Fruit fly (Drosophila melanogaster) whole organism, prepupa: Measurements from ENCODE around the gene CG9702.

Source experiments
- CG10669 ChIP-seq: fragments of 200-800 bp; sonication (Bioruptor generic); optimal IDR thresholded peaks from 3 replicates; lab custom pipeline; 2018; ENCODE audit warnings: missing biosample characterization, mild to moderate bottlenecking, missing genetic modification characterization, moderate library complexity
- CG11294 ChIP-seq: fragments of 200-800 bp; sonication (Bioruptor generic); IDR thresholded peaks from 2 replicates; pipeline ENCODE4 v1.3.6; 2022; ENCODE audit warnings: missing biosample characterization, missing genetic modification characterization
- CG11762 ChIP-seq: fragments of 200-800 bp; sonication (Bioruptor generic); optimal IDR thresholded peaks from 3 replicates; lab custom pipeline; 2016; ENCODE audit warnings: missing biosample characterization, missing genetic modification characterization; ENCODE audit not compliant: insufficient read depth
- CG11902 ChIP-seq: fragments of 200-800 bp; sonication (Bioruptor generic); optimal IDR thresholded peaks from 3 replicates; lab custom pipeline; 2016; ENCODE audit warnings: missing biosample characterization, missing genetic modification characterization
- CG15336 ChIP-seq: fragments of 200-800 bp; sonication (Bioruptor generic); IDR thresholded peaks from 2 replicates; pipeline ENCODE4 v1.3.6; 2022; ENCODE audit warnings: missing biosample characterization, missing genetic modification characterization
- CG1621 ChIP-seq: fragments of 200-800 bp; sonication (Bioruptor generic); optimal IDR thresholded peaks from 3 replicates; lab custom pipeline; 2018; ENCODE audit warnings: missing biosample characterization, mild to moderate bottlenecking, missing genetic modification characterization
- CG3032 ChIP-seq: fragments of 200-800 bp; optimal IDR thresholded peaks from 2 replicates; lab custom pipeline; 2019; ENCODE audit warnings: missing biosample characterization, mild to moderate bottlenecking, missing genetic modification characterization, moderate library complexity
- CG31627 ChIP-seq: fragments of 200-800 bp; sonication (Bioruptor generic); optimal IDR thresholded peaks from 3 replicates; lab custom pipeline; 2016; ENCODE audit warnings: missing biosample characterization, missing genetic modification characterization
- CG3919 ChIP-seq: fragments of 200-800 bp; sonication (Bioruptor generic); optimal IDR thresholded peaks from 3 replicates; lab custom pipeline; 2016; ENCODE audit warnings: missing biosample characterization, missing genetic modification characterization
- CG4318 ChIP-seq: fragments of 200-800 bp; sonication (Bioruptor generic); optimal IDR thresholded peaks from 3 replicates; lab custom pipeline; 2017; ENCODE audit warnings: missing biosample characterization, mild to moderate bottlenecking, missing genetic modification characterization
- CG6163 ChIP-seq: fragments of 200-800 bp; sonication (Bioruptor generic); IDR thresholded peaks from 3 replicates; pipeline ENCODE4 v1.3.6; 2022; ENCODE audit warnings: missing biosample characterization, missing genetic modification characterization
- CG6276 ChIP-seq: fragments of 200-800 bp; sonication (Bioruptor generic); optimal IDR thresholded peaks from 2 replicates; lab custom pipeline; 2017; ENCODE audit warnings: missing biosample characterization, mild to moderate bottlenecking, missing genetic modification characterization
- CG6792 ChIP-seq: fragments of 200-800 bp; sonication (Bioruptor generic); optimal IDR thresholded peaks from 3 replicates; lab custom pipeline; 2016; ENCODE audit warnings: missing biosample characterization, missing genetic modification characterization
- CG6808 ChIP-seq: fragments of 200-800 bp; sonication (Bioruptor generic); optimal IDR thresholded peaks from 3 replicates; lab custom pipeline; 2017; ENCODE audit warnings: missing biosample characterization, missing genetic modification characterization, mild to moderate bottlenecking, moderate library complexity, missing genetic modification reagents
- CG7368 ChIP-seq: fragments of 200-800 bp; sonication (Bioruptor generic); optimal IDR thresholded peaks from 3 replicates; lab custom pipeline; 2016; ENCODE audit warnings: missing biosample characterization, missing genetic modification characterization
- CG8632 ChIP-seq: fragments of 200-800 bp; sonication (Bioruptor generic); optimal IDR thresholded peaks from 3 replicates; lab custom pipeline; 2016; ENCODE audit warnings: missing biosample characterization, missing genetic modification characterization
- CG9139 ChIP-seq: fragments of 200-800 bp; sonication (Bioruptor generic); optimal IDR thresholded peaks from 3 replicates; lab custom pipeline; 2017; ENCODE audit warnings: missing biosample characterization, mild to moderate bottlenecking, missing genetic modification characterization
- Eip75B ChIP-seq: fragments of 200-800 bp; sonication (Bioruptor generic); optimal IDR thresholded peaks from 3 replicates; lab custom pipeline; 2016; ENCODE audit warnings: missing biosample characterization, missing genetic modification characterization
- Ets21C ChIP-seq: fragments of 200-800 bp; sonication (Bioruptor generic); optimal IDR thresholded peaks from 3 replicates; lab custom pipeline; 2016; ENCODE audit warnings: missing biosample characterization, missing genetic modification characterization
- Ets96B ChIP-seq: fragments of 200-800 bp; optimal IDR thresholded peaks from 2 replicates; lab custom pipeline; 2019; ENCODE audit warnings: missing biosample characterization, mild to moderate bottlenecking, missing genetic modification characterization, moderate library complexity
- Hr38 ChIP-seq: sonication (Bioruptor generic); optimal IDR thresholded peaks from 2 replicates; lab custom pipeline; 2016; ENCODE audit warnings: missing biosample characterization, missing genetic modification characterization
- Hr4 ChIP-seq: fragments of 200-800 bp; sonication (Bioruptor generic); optimal IDR thresholded peaks from 3 replicates; lab custom pipeline; 2016; ENCODE audit warnings: missing biosample characterization, missing genetic modification characterization
- Lpt ChIP-seq: fragments of 200-800 bp; sonication (Bioruptor generic); optimal IDR thresholded peaks from 3 replicates; lab custom pipeline; 2016; ENCODE audit warnings: missing biosample characterization, missing genetic modification characterization
- Smox ChIP-seq: fragments of 200-800 bp; sonication (Bioruptor generic); optimal IDR thresholded peaks from 3 replicates; lab custom pipeline; 2016; ENCODE audit warnings: missing biosample characterization, missing genetic modification characterization
- Sox102F ChIP-seq: fragments of 200-800 bp; sonication (Bioruptor generic); optimal IDR thresholded peaks from 2 replicates; lab custom pipeline; 2016; ENCODE audit warnings: missing biosample characterization, mild to moderate bottlenecking, missing genetic modification characterization
- Sox15 ChIP-seq: fragments of 200-800 bp; sonication (Bioruptor generic); optimal IDR thresholded peaks from 3 replicates; lab custom pipeline; 2016; ENCODE audit warnings: missing biosample characterization, missing genetic modification characterization
- acj6 ChIP-seq: fragments of 200-800 bp; sonication (Bioruptor generic); optimal IDR thresholded peaks from 3 replicates; lab custom pipeline; 2016; ENCODE audit warnings: missing biosample characterization, missing genetic modification characterization
- cyc ChIP-seq: fragments of 200-800 bp; sonication (Bioruptor generic); optimal IDR thresholded peaks from 3 replicates; lab custom pipeline; 2016; ENCODE audit warnings: missing biosample characterization, missing genetic modification characterization
- dsx ChIP-seq: fragments of 200-800 bp; optimal IDR thresholded peaks from 3 replicates; lab custom pipeline; 2019; ENCODE audit warnings: missing biosample characterization, mild to moderate bottlenecking, missing genetic modification characterization, moderate library complexity; ENCODE audit not compliant: poor library complexity, severe bottlenecking
- eg ChIP-seq: fragments of 200-800 bp; sonication (Bioruptor generic); IDR thresholded peaks from 3 replicates; pipeline ENCODE4 v1.3.6; 2022; ENCODE audit warnings: missing biosample characterization, missing genetic modification characterization
- esn ChIP-seq: fragments of 200-800 bp; sonication (Bioruptor generic); optimal IDR thresholded peaks from 2 replicates; lab custom pipeline; 2016; ENCODE audit warnings: missing biosample characterization, mild to moderate bottlenecking, missing genetic modification characterization, moderate library complexity
- fd85E ChIP-seq: fragments of 200-800 bp; sonication (Bioruptor generic); optimal IDR thresholded peaks from 3 replicates; lab custom pipeline; 2016; ENCODE audit warnings: missing biosample characterization, missing genetic modification characterization
- fkh ChIP-seq: fragments of 200-800 bp; sonication (Bioruptor generic); optimal IDR thresholded peaks from 3 replicates; lab custom pipeline; 2017; ENCODE audit warnings: missing biosample characterization, mild to moderate bottlenecking, missing genetic modification characterization, moderate library complexity
- pdm3 ChIP-seq: fragments of 200-800 bp; sonication (Bioruptor generic); optimal IDR thresholded peaks from 3 replicates; lab custom pipeline; 2016; ENCODE audit warnings: missing biosample characterization, missing genetic modification characterization
- salr ChIP-seq, 2 experiments: fragments of 200-800 bp; sonication (Bioruptor generic); optimal IDR thresholded peaks; 3 replicates each; lab custom pipeline; 2016 to 2018; ENCODE audit warnings: missing biosample characterization in 2 of 2, missing genetic modification characterization in 2 of 2, mild to moderate bottlenecking in 1 of 2
- ss ChIP-seq, 2 experiments: fragments of 200-800 bp; sonication (Bioruptor generic); optimal IDR thresholded peaks; 2 replicates in 1 of 2; 3 replicates in 1 of 2; lab custom pipeline; 2017 to 2018; ENCODE audit warnings: mild to moderate bottlenecking in 2 of 2, missing biosample characterization in 2 of 2, missing genetic modification characterization in 2 of 2, moderate library complexity in 1 of 2
- svp ChIP-seq: fragments of 200-800 bp; sonication (Bioruptor generic); peaks from one replicate; lab custom pipeline; 2016; ENCODE audit warnings: missing biosample characterization, missing genetic modification characterization
- topi ChIP-seq: fragments of 200-800 bp; sonication (Bioruptor generic); optimal IDR thresholded peaks from 3 replicates; lab custom pipeline; 2016; ENCODE audit warnings: missing biosample characterization, missing genetic modification characterization

CG9702 gene

dm6 chr3R:30531989-30532653 lies 47.1 kb upstream of the CG9702 start, which contains the start of gene tmod (continued):
- TF ChIP-seq Hr4 (GFP tag; lab: Kevin White, UChicago) = peak; percentile 76
- peak; percentile 36 for TF ChIP-seq esn (GFP tag; lab: Kevin White, UChicago)
- TF ChIP-seq CG6163 (GFP tag; lab: Robert Waterston, UW) = peak; percentile 63; the same call in 2 of the 3 replicates
- peak; percentile 78 for TF ChIP-seq CG6276 (GFP tag; lab: Kevin White, UChicago)
- peak; percentile 39 for TF ChIP-seq topi (GFP tag; lab: Kevin White, UChicago)
- TF ChIP-seq CG1621 (tag; lab: Kevin White, UChicago) = peak; percentile 75
- no peak for TF ChIP-seq fd85E
- peak; percentile 72; the same call in 2 of the 3 replicates for TF ChIP-seq eg (GFP tag; lab: Robert Waterston, UW)

- TF ChIP-seq CG6276 (GFP tag; lab: Kevin White, UChicago) (peak; percentile 42), eg (GFP tag; lab: Robert Waterston, UW) (peak; percentile 67; the same call in 2 of the 3 replicates), Ets21C (no peak), CG6163 (GFP tag; lab: Robert Waterston, UW) (peak; percentile 25; the same call in 1 of the 3 replicates), CG15336 (0 out of 2 replicates have a peak, but pooled peaks have one; percentile 17), fd85E (no peak)
- TF ChIP-seq, all 60 proteins: peak for 4
Observed at dm6 chr3R:30534444-30534843, 44.8 kb upstream of the CG9702 start.

- TF ChIP-seq CG11762 (no peak), CG11294 (GFP tag; lab: Robert Waterston, UW) (no peak), Ets96B (tag; lab: Kevin White, UChicago) (no peak), Eip75B (no peak), CG31627 (GFP tag; lab: Kevin White, UChicago) (no peak), CG9139 (GFP tag; lab: Kevin White, UChicago) (no peak), CG3032 (tag; lab: Kevin White, UChicago) (no peak), pdm3 (GFP tag; lab: Kevin White, UChicago) (no peak), fkh (GFP tag; lab: Kevin White, UChicago) (no peak), Smox (GFP tag; lab: Kevin White, UChicago) (no peak)
- TF ChIP-seq, all 60 proteins: peak for 0
Observed at dm6 chr3R:30536432-30536831, 42.8 kb upstream of the CG9702 start.

- TF ChIP-seq fkh (GFP tag; lab: Kevin White, UChicago) (peak; percentile 73), dsx (no peak), eg (GFP tag; lab: Robert Waterston, UW) (no peak)
Observed at dm6 chr3R:30536919-30537318, 42.3 kb upstream of the CG9702 start.

- peak; percentile 47 for TF ChIP-seq acj6 (GFP tag; lab: Kevin White, UChicago)
- TF ChIP-seq topi (GFP tag; lab: Kevin White, UChicago) = peak; percentile 56
- no peak for TF ChIP-seq dsx
- TF ChIP-seq CG31627 (GFP tag; lab: Kevin White, UChicago) = peak; percentile 68
- TF ChIP-seq CG6163 (GFP tag; lab: Robert Waterston, UW) = peak; percentile 84
- TF ChIP-seq Hr38 (GFP tag; lab: Kevin White, UChicago) = no peak
- TF ChIP-seq CG11902 (GFP tag; lab: Kevin White, UChicago) = peak; percentile 64
- peak; percentile 51 for TF ChIP-seq fkh (GFP tag; lab: Kevin White, UChicago)
- no peak for TF ChIP-seq fd85E
- peak; percentile 33 to 55 for TF ChIP-seq salr (GFP tag; optimal IDR thresholded peaks at IDR 0.05; lab: Kevin White, UChicago)
- peak; percentile 82 for TF ChIP-seq cyc
- TF ChIP-seq Hr4 (GFP tag; lab: Kevin White, UChicago) = peak; percentile 70
- TF ChIP-seq Sox102F (GFP tag; lab: Kevin White, UChicago) = peak; percentile 33
- TF ChIP-seq Lpt (GFP tag; lab: Kevin White, UChicago) = peak; percentile 38
- peak; percentile 79 for TF ChIP-seq CG11294 (GFP tag; lab: Robert Waterston, UW)
- TF ChIP-seq CG3919 (GFP tag; lab: Kevin White, UChicago) = peak; percentile 74
- TF ChIP-seq Ets96B (tag; lab: Kevin White, UChicago) = peak; percentile 42
- TF ChIP-seq CG6276 (GFP tag; lab: Kevin White, UChicago) = peak; percentile 55
- peak; percentile 69 for TF ChIP-seq svp (GFP tag; lab: Kevin White, UChicago)
- peak; percentile 58 for TF ChIP-seq CG6792
- peak; percentile 50 for TF ChIP-seq CG7368 (GFP tag; lab: Kevin White, UChicago)
- peak; percentile 71 for TF ChIP-seq pdm3 (GFP tag; lab: Kevin White, UChicago)
- peak; percentile 86 for TF ChIP-seq eg (GFP tag; lab: Robert Waterston, UW)
- TF ChIP-seq Eip75B = peak; percentile 54
- no peak for TF ChIP-seq ss (GFP tag; optimal IDR thresholded peaks at IDR 0.05; lab: Kevin White, UChicago)
- TF ChIP-seq CG6808 (GFP tag; lab: Kevin White, UChicago) = peak; percentile 33
- TF ChIP-seq CG8632 = peak; percentile 24
- peak; percentile 51 for TF ChIP-seq CG1621 (tag; lab: Kevin White, UChicago)
- TF ChIP-seq CG4318 = peak; percentile 46
- peak; percentile 46 for TF ChIP-seq Sox15 (GFP tag; lab: Kevin White, UChicago)
- TF ChIP-seq CG15336 = peak; percentile 81
- TF ChIP-seq CG3032 (tag; lab: Kevin White, UChicago) = no peak
- peak; percentile 58 for TF ChIP-seq CG10669 (GFP tag; lab: Kevin White, UChicago)
- peak; percentile 52 for TF ChIP-seq Smox (GFP tag; lab: Kevin White, UChicago)
Observed at dm6 chr3R:30540196-30540595, 39.0 kb upstream of the CG9702 start.
